Worm (Caenorhabditis elegans): ENCODE data around the gene str-135.
A peak's percentile ranks its signal among the peaks of the same experiment; 100 is the strongest.

str-135 gene

ce11 chrV:8307681-8308080 is 27.0 kb upstream of the str-135 start, which contains the start of gene clec-218:
TSS of gene clec-218 (plus strand) at chrV:8307942.
- no peak for TF ChIP-seq zip-4 (GFP tag; optimal IDR thresholded peaks at IDR 0.05)
- no peak for TF ChIP-seq isw-1 (GFP tag; IDR thresholded peaks at IDR 0.05)
- TF ChIP-seq elt-3 (tag; optimal IDR thresholded peaks at IDR 0.05): no peak
- TF ChIP-seq elt-2 (tag; optimal IDR thresholded peaks at IDR 0.05): peak; percentile 78
- no peak for TF ChIP-seq lin-13 (GFP tag; optimal IDR thresholded peaks at IDR 0.05)
- TF ChIP-seq rnt-1 (tag; optimal IDR thresholded peaks at IDR 0.05): no peak
- no peak for TF ChIP-seq ces-1 (GFP tag; optimal IDR thresholded peaks at IDR 0.05)
- TF ChIP-seq vab-15 (tag; optimal IDR thresholded peaks at IDR 0.05): no peak

DNA sequence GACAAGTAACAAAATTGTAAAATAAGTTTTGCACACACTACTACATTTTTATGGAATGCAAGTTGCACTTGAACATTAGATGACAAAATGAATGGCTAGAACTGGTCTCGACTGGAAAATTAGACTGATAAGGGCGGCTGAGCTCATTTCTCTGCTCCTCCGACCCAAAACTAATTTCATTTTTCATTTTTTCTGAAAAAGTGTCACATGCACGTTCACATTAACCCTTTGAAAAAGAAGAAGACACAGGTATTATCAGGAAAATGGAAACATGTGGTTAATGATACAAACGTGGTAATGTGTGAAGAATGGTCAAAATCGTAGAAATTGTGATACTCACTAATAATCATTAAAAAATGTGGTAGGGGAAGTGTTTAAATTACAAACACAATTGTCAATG is 26.3 kb upstream of the str-135 start:
- TF ChIP-seq lin-35 (GFP tag; optimal IDR thresholded peaks at IDR 0.05): peak in 1 of 2 experiments; percentile 23
- no peak for TF ChIP-seq efl-1 (optimal IDR thresholded peaks at IDR 0.05)
- TF ChIP-seq efl-1 (GFP tag; optimal IDR thresholded peaks at IDR 0.05 in 1 of 2): peak in 1 of 2 experiments; percentile 57
- peak; percentile 73 for TF ChIP-seq elt-2 (tag; optimal IDR thresholded peaks at IDR 0.05)
- no peak for TF ChIP-seq nhr-19 (GFP tag; conservative IDR thresholded peaks at IDR 0.05)

- TF ChIP-seq pax-3 (tag; optimal IDR thresholded peaks at IDR 0.05): no peak
- TF ChIP-seq fkh-4 (tag; optimal IDR thresholded peaks at IDR 0.05; ENCODE audit: borderline replicate concordance): no peak
- no peak for TF ChIP-seq ets-5 (GFP tag; IDR thresholded peaks at IDR 0.05)
- TF ChIP-seq ceh-88 (GFP tag; IDR thresholded peaks at IDR 0.05): no peak
- no peak for TF ChIP-seq skn-1 (tag; optimal IDR thresholded peaks at IDR 0.05)
- TF ChIP-seq ztf-4 (tag; optimal IDR thresholded peaks at IDR 0.05): no peak
- TF ChIP-seq pqm-1 (tag; optimal IDR thresholded peaks at IDR 0.05): no peak
- TF ChIP-seq nhr-76 (tag; optimal IDR thresholded peaks at IDR 0.05): no peak
- TF ChIP-seq efl-1 (optimal IDR thresholded peaks at IDR 0.05): no peak
- no peak for TF ChIP-seq efl-1 (GFP tag; optimal IDR thresholded peaks at IDR 0.05 in 1 of 2)
- TF ChIP-seq snpc-4 (tag; optimal IDR thresholded peaks at IDR 0.05): no peak
- TF ChIP-seq fkh-10 (GFP tag; optimal IDR thresholded peaks at IDR 0.05): no peak
- no peak for TF ChIP-seq nhr-71 (tag; optimal IDR thresholded peaks at IDR 0.05)
- no peak for TF ChIP-seq nhr-28 (tag; optimal IDR thresholded peaks at IDR 0.05)
- TF ChIP-seq efl-3 (GFP tag; optimal IDR thresholded peaks at IDR 0.05): no peak
- no peak for TF ChIP-seq unc-98 (GFP tag; IDR thresholded peaks at IDR 0.05)
- TF ChIP-seq unc-62 (GFP tag; optimal IDR thresholded peaks at IDR 0.05): no peak
- TF ChIP-seq sup-37 (GFP tag; optimal IDR thresholded peaks at IDR 0.05): no peak
- no peak for TF ChIP-seq nhr-237 (tag; optimal IDR thresholded peaks at IDR 0.05)
- TF ChIP-seq ztf-11 (tag; optimal IDR thresholded peaks at IDR 0.05): no peak
- TF ChIP-seq nhr-85 (tag): no peak
These were observed 25.7 kb upstream of the str-135 start, which contains the start of gene W02D7.8 for ce11 chrV:8306366-8306765. TSS of gene W02D7.8 (minus strand) at chrV:8306466.

- no peak for TF ChIP-seq unc-62 (GFP tag; optimal IDR thresholded peaks at IDR 0.05)
- peak; percentile 60 for TF ChIP-seq elt-2 (tag; optimal IDR thresholded peaks at IDR 0.05)
- no peak for TF ChIP-seq rnt-1 (tag; optimal IDR thresholded peaks at IDR 0.05)
- TF ChIP-seq aly-2 (tag; optimal IDR thresholded peaks at IDR 0.05): no peak
These were observed 25.3 kb upstream of the str-135 start for ce11 chrV:8305940-8306339.

- no peak for TF ChIP-seq efl-1 (optimal IDR thresholded peaks at IDR 0.05)
- peak in 1 of 2 experiments; percentile 21 for TF ChIP-seq efl-1 (GFP tag; optimal IDR thresholded peaks at IDR 0.05 in 1 of 2)
- peak in 1 of 2 experiments; percentile 30 for TF ChIP-seq lin-35 (GFP tag; optimal IDR thresholded peaks at IDR 0.05)
- no peak for TF ChIP-seq zip-4 (GFP tag; optimal IDR thresholded peaks at IDR 0.05)
- TF ChIP-seq unc-130 (tag; optimal IDR thresholded peaks at IDR 0.05): no peak
- TF ChIP-seq elt-2 (tag; optimal IDR thresholded peaks at IDR 0.05): peak; percentile 64
- no peak for TF ChIP-seq nhr-47 (tag; optimal IDR thresholded peaks at IDR 0.05)
These were observed 24.0 kb upstream of the str-135 start, which contains the start of gene W02D7.11 for ce11 chrV:8304461-8305195. TSS of gene W02D7.11 (minus strand) at chrV:8304511.

Data from whole organism, L1 larva.